Fruit fly (Drosophila melanogaster) whole organism, embryonic: Measurements from ENCODE around the gene CG17329.

ENCODE experiments used
- Awh ChIP-seq: fragments of 200-800 bp; sonication (Bioruptor generic); IDR thresholded peaks from 2 replicates; pipeline ENCODE4, ENCODE4 v1.3.6; 2022; ENCODE audit warnings: missing biosample characterization, missing genetic modification characterization
- BEAF-32 ChIP-seq: fragments of 200-800 bp; sonication (Bioruptor generic); optimal IDR thresholded peaks from 3 replicates; lab custom pipeline; 2017; ENCODE audit warnings: missing biosample characterization, missing genetic modification characterization, mild to moderate bottlenecking, moderate library complexity, missing genetic modification reagents
- CG10267 ChIP-seq: fragments of 200-800 bp; sonication (Bioruptor generic); optimal IDR thresholded peaks from 2 replicates; lab custom pipeline; 2018; ENCODE audit warnings: missing biosample characterization, mild to moderate bottlenecking, missing genetic modification characterization, moderate library complexity
- CG10321 ChIP-seq: fragments of 200-800 bp; sonication (Bioruptor generic); IDR thresholded peaks from 2 replicates; pipeline ENCODE4 v1.3.6; 2022; ENCODE audit warnings: missing biosample characterization, missing genetic modification characterization
- CG11504 ChIP-seq: fragments of 200-800 bp; sonication (Bioruptor generic); optimal IDR thresholded peaks from 3 replicates; lab custom pipeline; 2019; ENCODE audit warnings: missing biosample characterization, mild to moderate bottlenecking, missing genetic modification characterization, moderate library complexity
- CG14710 ChIP-seq: fragments of 200-800 bp; sonication (Bioruptor generic); optimal IDR thresholded peaks from 3 replicates; lab custom pipeline; 2019; ENCODE audit warnings: missing biosample characterization, mild to moderate bottlenecking, missing genetic modification characterization, moderate library complexity
- CG15479 ChIP-seq: fragments of 200-800 bp; sonication (Bioruptor generic); optimal IDR thresholded peaks from 3 replicates; lab custom pipeline; 2019; ENCODE audit warnings: missing biosample characterization, mild to moderate bottlenecking, missing genetic modification characterization, moderate library complexity
- CG15696 ChIP-seq: fragments of 200-800 bp; sonication (Bioruptor generic); optimal IDR thresholded peaks from 2 replicates; lab custom pipeline; 2019; ENCODE audit warnings: missing biosample characterization, mild to moderate bottlenecking, missing genetic modification characterization, moderate library complexity
- CG1603 ChIP-seq: fragments of 200-800 bp; sonication (Bioruptor generic); optimal IDR thresholded peaks from 2 replicates; lab custom pipeline; 2019; ENCODE audit warnings: missing biosample characterization, mild to moderate bottlenecking, missing genetic modification characterization, moderate library complexity
- CG1647 ChIP-seq: fragments of 200-800 bp; sonication (Bioruptor generic); optimal IDR thresholded peaks from 3 replicates; lab custom pipeline; 2016; ENCODE audit warnings: missing biosample characterization, missing genetic modification characterization
- CG17186 ChIP-seq: fragments of 200-800 bp; sonication (Bioruptor generic); optimal IDR thresholded peaks from 3 replicates; lab custom pipeline; 2017; ENCODE audit warnings: missing biosample characterization, missing genetic modification reagents, missing genetic modification characterization
- CG17802 ChIP-seq: fragments of 200-800 bp; sonication (Bioruptor generic); optimal IDR thresholded peaks from 2 replicates; lab custom pipeline; 2018; ENCODE audit warnings: missing biosample characterization, mild to moderate bottlenecking, missing genetic modification characterization, moderate library complexity
- CG30020 ChIP-seq: fragments of 200-800 bp; optimal IDR thresholded peaks from 2 replicates; lab custom pipeline; 2019; ENCODE audit warnings: missing biosample characterization, mild to moderate bottlenecking, missing genetic modification characterization, moderate library complexity
- CG3847 ChIP-seq: fragments of 200-800 bp; sonication (Bioruptor generic); IDR thresholded peaks from 2 replicates; pipeline ENCODE4 v1.3.6; 2022; ENCODE audit warnings: missing biosample characterization, missing genetic modification characterization
- CG42726 ChIP-seq: fragments of 200-800 bp; sonication (Bioruptor generic); IDR thresholded peaks from 2 replicates; pipeline ENCODE4 v1.3.6; 2022; ENCODE audit warnings: missing biosample characterization, missing genetic modification characterization; ENCODE audit not compliant: partially characterized antibody
- CG4360 ChIP-seq: fragments of 200-800 bp; sonication (Bioruptor generic); IDR thresholded peaks from 2 replicates; pipeline ENCODE4 v1.3.6; 2022; ENCODE audit warnings: missing biosample characterization, missing genetic modification characterization
- CG6254 ChIP-seq: fragments of 200-800 bp; sonication (Bioruptor generic); optimal IDR thresholded peaks from 3 replicates; lab custom pipeline; 2017; ENCODE audit warnings: mild to moderate bottlenecking, missing biosample characterization, missing genetic modification reagents, missing genetic modification characterization
- CG6854 ChIP-seq: fragments of 200-800 bp; sonication (Bioruptor generic); optimal IDR thresholded peaks from 3 replicates; lab custom pipeline; 2017; ENCODE audit warnings: missing biosample characterization, mild to moderate bottlenecking, missing genetic modification characterization
- CG8281 ChIP-seq: fragments of 200-800 bp; sonication (Bioruptor generic); optimal IDR thresholded peaks from 2 replicates; lab custom pipeline; 2018; ENCODE audit warnings: missing biosample characterization, mild to moderate bottlenecking, missing genetic modification characterization, moderate library complexity
- D19A ChIP-seq: fragments of 200-800 bp; optimal IDR thresholded peaks from 3 replicates; lab custom pipeline; 2019; ENCODE audit warnings: missing biosample characterization, mild to moderate bottlenecking, missing genetic modification characterization, moderate library complexity
- Dp ChIP-seq: fragments of 200-800 bp; sonication (Bioruptor generic); optimal IDR thresholded peaks from 2 replicates; lab custom pipeline; 2018; ENCODE audit warnings: missing biosample characterization, mild to moderate bottlenecking, missing genetic modification characterization, moderate library complexity
- E2f2 ChIP-seq: fragments of 200-800 bp; sonication (Bioruptor generic); IDR thresholded peaks from 2 replicates; pipeline ENCODE4 v1.3.6; 2022; ENCODE audit warnings: missing biosample characterization, missing genetic modification characterization
- Elba2 ChIP-seq: fragments of 200-800 bp; sonication (Bioruptor generic); optimal IDR thresholded peaks from 3 replicates; lab custom pipeline; 2016; ENCODE audit warnings: missing biosample characterization, missing genetic modification characterization
- Ets97D ChIP-seq: fragments of 200-800 bp; sonication (Bioruptor generic); optimal IDR thresholded peaks from 3 replicates; lab custom pipeline; 2016; ENCODE audit warnings: missing biosample characterization, missing genetic modification characterization
- HmgZ ChIP-seq: fragments of 200-800 bp; sonication (Bioruptor generic); optimal IDR thresholded peaks from 2 replicates; lab custom pipeline; 2018; ENCODE audit warnings: missing biosample characterization, mild to moderate bottlenecking, missing genetic modification characterization
- MBD-R2 ChIP-seq: fragments of 200-800 bp; sonication (Bioruptor generic); IDR thresholded peaks from 2 replicates; pipeline ENCODE4 v1.3.6; 2022; ENCODE audit warnings: missing biosample characterization, missing genetic modification characterization
- MESR4 ChIP-seq: fragments of 200-800 bp; sonication (Bioruptor generic); optimal IDR thresholded peaks from 2 replicates; lab custom pipeline; 2018; ENCODE audit warnings: missing biosample characterization, mild to moderate bottlenecking, missing genetic modification characterization, moderate library complexity
- Sox102F ChIP-seq: fragments of 200-800 bp; sonication (Bioruptor generic); optimal IDR thresholded peaks from 2 replicates; lab custom pipeline; 2018; ENCODE audit warnings: missing biosample characterization, mild to moderate bottlenecking, missing genetic modification characterization, moderate library complexity
- ase ChIP-seq: fragments of 200-800 bp; sonication (Bioruptor generic); IDR thresholded peaks from 3 replicates; pipeline ENCODE4 v1.3.6; 2022; ENCODE audit warnings: missing biosample characterization, missing genetic modification characterization
- chn ChIP-seq: fragments of 200-800 bp; sonication (Bioruptor generic); optimal IDR thresholded peaks from 2 replicates; lab custom pipeline; 2016; ENCODE audit warnings: missing biosample characterization, missing genetic modification characterization
- corto ChIP-seq: fragments of 200-800 bp; sonication (Bioruptor generic); optimal IDR thresholded peaks from 2 replicates; lab custom pipeline; 2016; ENCODE audit warnings: missing biosample characterization, mild to moderate bottlenecking, missing genetic modification characterization, moderate library complexity
- crp ChIP-seq, 2 experiments: fragments of 200-800 bp; sonication (Bioruptor generic); optimal IDR thresholded peaks; 2 replicates in 1 of 2; 3 replicates in 1 of 2; lab custom pipeline; 2017; ENCODE audit warnings: missing biosample characterization in 2 of 2, missing genetic modification characterization in 2 of 2, mild to moderate bottlenecking in 1 of 2, moderate library complexity in 1 of 2
- dysf ChIP-seq: fragments of 200-800 bp; sonication (Bioruptor generic); IDR thresholded peaks from 3 replicates; pipeline ENCODE4 v1.3.6; 2022; ENCODE audit warnings: missing biosample characterization, missing genetic modification characterization
- ems ChIP-seq: fragments of 200-800 bp; sonication (Bioruptor generic); optimal IDR thresholded peaks from 3 replicates; lab custom pipeline; 2016; ENCODE audit warnings: missing biosample characterization, missing genetic modification characterization
- gfzf ChIP-seq: fragments of 200-800 bp; sonication (Bioruptor generic); optimal IDR thresholded peaks from 2 replicates; lab custom pipeline; 2016; ENCODE audit warnings: missing biosample characterization, mild to moderate bottlenecking, missing genetic modification characterization, moderate library complexity
- grn ChIP-seq: fragments of 200-800 bp; sonication (Bioruptor generic); optimal IDR thresholded peaks from 3 replicates; lab custom pipeline; 2017; ENCODE audit warnings: missing biosample characterization, missing genetic modification characterization
- knrl ChIP-seq: fragments of 200-800 bp; sonication (Bioruptor generic); IDR thresholded peaks from 3 replicates; pipeline ENCODE4 v1.3.6; 2022; ENCODE audit warnings: missing biosample characterization, missing genetic modification characterization; ENCODE audit not compliant: partially characterized antibody
- pan ChIP-seq, 4 experiments: fragments of >200 bp in 3 of 4; fragments of 200-800 bp in 1 of 4; sonication (Bioruptor generic) in 1 of 4; optimal IDR thresholded peaks in 3 of 4; IDR thresholded peaks in 1 of 4; 2 replicates each; pipeline versions ENCODE4 v1.3.6 to Lab custom; 2017 to 2022; ENCODE audit warnings: missing biosample characterization in 2 of 4, missing genetic modification characterization in 2 of 4, mixed read lengths in 1 of 4
- pita ChIP-seq: fragments of 200-800 bp; sonication (Bioruptor generic); optimal IDR thresholded peaks from 2 replicates; lab custom pipeline; 2017; ENCODE audit warnings: missing biosample characterization, mild to moderate bottlenecking, missing genetic modification characterization
- pzg ChIP-seq: fragments of 200-800 bp; sonication (Bioruptor generic); optimal IDR thresholded peaks from 3 replicates; lab custom pipeline; 2018; ENCODE audit warnings: missing biosample characterization, mild to moderate bottlenecking, missing genetic modification characterization, moderate library complexity
- slbo ChIP-seq: fragments of 200-800 bp; sonication (Bioruptor generic); IDR thresholded peaks from 2 replicates; pipeline ENCODE4 v1.3.6; 2022; ENCODE audit warnings: missing biosample characterization, missing genetic modification characterization
- sqz ChIP-seq: fragments of 200-800 bp; sonication (Bioruptor generic); optimal IDR thresholded peaks from 3 replicates; lab custom pipeline; 2018; ENCODE audit warnings: missing biosample characterization, mild to moderate bottlenecking, missing genetic modification characterization
- stwl ChIP-seq: fragments of 200-800 bp; sonication (Bioruptor generic); optimal IDR thresholded peaks from 3 replicates; lab custom pipeline; 2018; ENCODE audit warnings: missing biosample characterization, mild to moderate bottlenecking, missing genetic modification characterization, moderate library complexity
- sug ChIP-seq: fragments of 200-800 bp; optimal IDR thresholded peaks from 2 replicates; lab custom pipeline; 2019; ENCODE audit warnings: missing biosample characterization, mild to moderate bottlenecking, missing genetic modification characterization, moderate library complexity
- tll ChIP-seq, 2 experiments: fragments of 200-800 bp in 1 of 2; fragments of >200 bp in 1 of 2; sonication (Bioruptor generic) in 1 of 2; optimal IDR thresholded peaks; 2 replicates each; lab custom pipeline; 2017 to 2019; ENCODE audit warnings: missing biosample characterization in 2 of 2, missing genetic modification characterization in 2 of 2, mild to moderate bottlenecking in 1 of 2, moderate library complexity in 1 of 2
- trem ChIP-seq: fragments of 200-800 bp; optimal IDR thresholded peaks from 3 replicates; lab custom pipeline; 2019; ENCODE audit warnings: missing biosample characterization, mild to moderate bottlenecking, missing genetic modification characterization, moderate library complexity
- usp ChIP-seq: fragments of >200 bp; optimal IDR thresholded peaks from 2 replicates; lab custom pipeline; 2017; ENCODE audit warnings: missing biosample characterization, missing genetic modification characterization

Gene CG17329

dm6 chr2L:16326892-16327291 is 35.8 kb downstream of the CG17329 start, which contains the start of gene CG4278:
Gene CG4278 (plus strand): TSS chr2L:16327069.
- TF ChIP-seq BEAF-32 (GFP tag; lab: Kevin White, UChicago) (peak; percentile 13), crp (GFP tag; optimal IDR thresholded peaks at IDR 0.05; lab: Kevin White, UChicago) (peak; percentile 24 to 90), E2f2 (GFP tag; lab: Robert Waterston, UW) (peak; percentile 89), MESR4 (GFP tag; lab: Kevin White, UChicago) (peak; percentile 25), stwl (tag; lab: Kevin White, UChicago) (peak; percentile 45), tll (GFP tag; optimal IDR thresholded peaks at IDR 0.05; lab: Kevin White, UChicago) (peak in 1 of 2 experiments; percentile 55), MBD-R2 (GFP tag; lab: Robert Waterston, UW) (peak; percentile 81), usp (GFP tag; lab: Kevin White, UChicago) (no peak), CG14710 (tag; lab: Kevin White, UChicago) (peak; percentile 29), trem (tag; lab: Kevin White, UChicago) (peak; percentile 99), Sox102F (GFP tag; lab: Kevin White, UChicago) (no peak), CG1603 (tag; lab: Kevin White, UChicago) (peak; percentile 42), CG10267 (tag; lab: Kevin White, UChicago) (peak; percentile 10), CG30020 (tag; lab: Kevin White, UChicago) (peak; percentile 0), CG17186 (GFP tag; lab: Kevin White, UChicago) (peak; percentile 2), Ets97D (GFP tag; lab: Kevin White, UChicago) (no peak), Awh (GFP tag; lab: Robert Waterston, UW) (no peak), CG6254 (GFP tag; lab: Kevin White, UChicago) (no peak), Dp (GFP tag; lab: Kevin White, UChicago) (peak; percentile 87), pzg (peak; percentile 44), sqz (GFP tag; lab: Kevin White, UChicago) (no peak), CG15479 (GFP tag; lab: Kevin White, UChicago) (peak; percentile 51), Elba2 (GFP tag; lab: Kevin White, UChicago) (peak; percentile 95)
- TF ChIP-seq, all 482 proteins: peak for 17

DNA sequence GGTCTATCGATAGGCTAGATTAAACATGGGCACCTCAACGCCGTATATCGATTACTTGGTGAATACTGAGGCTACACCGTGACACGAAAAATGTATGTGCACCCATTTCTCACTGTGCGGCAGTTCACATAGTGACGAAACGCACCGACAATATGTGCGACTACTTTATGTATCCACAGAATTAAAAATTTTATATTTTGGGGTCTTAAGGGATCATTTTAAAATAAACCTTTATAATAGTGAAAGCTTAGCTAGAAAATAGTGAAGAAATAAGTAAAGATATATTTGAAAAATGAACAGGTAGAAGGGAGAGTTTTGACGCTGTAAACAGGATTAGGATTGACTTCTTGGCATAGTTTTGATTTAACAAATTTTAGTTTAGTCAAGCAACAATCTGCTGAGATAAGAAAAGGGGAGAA is 38.0 kb downstream of the CG17329 start, which contains the start of gene mRpL4:
Gene mRpL4, minus strand, starts transcription at position 31 of the 419 bp plus-strand sequence.
- no peak for TF ChIP-seq pita (GFP tag; lab: Kevin White, UChicago)
- no peak for TF ChIP-seq corto
- no peak; the same call in 1 of the 2 replicates for TF ChIP-seq CG4360 (GFP tag; lab: Robert Waterston, UW)
- TF ChIP-seq CG15696 (tag; lab: Kevin White, UChicago) = peak; percentile 47
- TF ChIP-seq CG6854 (GFP tag; lab: Kevin White, UChicago) = no peak
- TF ChIP-seq Sox102F (GFP tag; lab: Kevin White, UChicago) = peak; percentile 62
- TF ChIP-seq slbo (GFP tag; lab: Robert Waterston, UW) = peak; percentile 86
- no peak for TF ChIP-seq sug (tag; lab: Kevin White, UChicago)
- no peak for TF ChIP-seq CG8281 (tag; lab: Kevin White, UChicago)
- peak; percentile 37 for TF ChIP-seq D19A (tag; lab: Kevin White, UChicago)
- TF ChIP-seq ase (GFP tag; lab: Robert Waterston, UW) = no peak; the same call in 1 of the 3 replicates
- peak; percentile 53 for TF ChIP-seq CG17802 (tag; lab: Kevin White, UChicago)
- TF ChIP-seq dysf (GFP tag; lab: Robert Waterston, UW) = no peak; the same call in 2 of the 3 replicates
- peak; percentile 81 for TF ChIP-seq HmgZ
- peak; percentile 66 for TF ChIP-seq CG3847
- TF ChIP-seq ems = peak; percentile 68
- no peak for TF ChIP-seq pan (optimal IDR thresholded peaks at IDR 0.05; lab: Kevin White, UChicago)
- peak in 1 of 2 experiments; percentile 85 for TF ChIP-seq pan (GFP tag; optimal IDR thresholded peaks at IDR 0.05 in 1 of 2, IDR thresholded peaks at IDR 0.05 in 1 of 2)
- no peak for TF ChIP-seq CG11504 (tag; lab: Kevin White, UChicago)
- TF ChIP-seq CG1647 = peak; percentile 46
- peak; percentile 99 for TF ChIP-seq CG42726 (GFP tag; lab: Robert Waterston, UW)
- TF ChIP-seq gfzf = peak; percentile 18
- TF ChIP-seq CG10321 (GFP tag; lab: Robert Waterston, UW) = no peak
- peak; percentile 2 for TF ChIP-seq grn (GFP tag; lab: Kevin White, UChicago)
- TF ChIP-seq knrl (GFP tag; lab: Robert Waterston, UW) = peak; percentile 99
- peak; percentile 80 for TF ChIP-seq chn (GFP tag; lab: Kevin White, UChicago)
